Worm (Caenorhabditis elegans): Measurements from ENCODE around the gene rml-1.

ce11 chrIII:13762046-13762445 is 5.8 kb downstream of the rml-1 start, which contains the start of gene dbn-1:
- TF ChIP-seq nhr-179 (tag; optimal IDR thresholded peaks at IDR 0.05) (no peak), ccch-3 (GFP tag; optimal IDR thresholded peaks at IDR 0.05) (no peak), K12H6.12 (tag; optimal IDR thresholded peaks at IDR 0.05) (no peak)
